Worm (Caenorhabditis elegans): ENCODE measurements around the gene E02H1.6.
A peak's percentile ranks its signal among the peaks of the same experiment; 100 is the strongest.

E02H1.6 gene

ce11 chrII:9601069-9601468 lies 4.6 kb downstream of the E02H1.6 start (continued):
- TF ChIP-seq hmg-1.1 (GFP tag; IDR thresholded peaks at IDR 0.05) (no peak), daf-8 (GFP tag; IDR thresholded peaks at IDR 0.05) (no peak), egl-43 (GFP tag; IDR thresholded peaks at IDR 0.05) (no peak), nhr-102 (tag; optimal IDR thresholded peaks at IDR 0.05) (peak; percentile 49), aha-1 (tag) (peak; percentile 95), dmd-6 (GFP tag; IDR thresholded peaks at IDR 0.05) (peak; percentile 94), pha-4 (GFP tag; IDR thresholded peaks at IDR 0.05) (no peak), pha-4 (tag; optimal IDR thresholded peaks at IDR 0.05) (no peak), nhr-28 (tag; optimal IDR thresholded peaks at IDR 0.05) (peak; percentile 91), ces-1 (GFP tag; optimal IDR thresholded peaks at IDR 0.05) (no peak), zfp-2 (tag; optimal IDR thresholded peaks at IDR 0.05) (no peak), tag-97 (GFP tag; IDR thresholded peaks at IDR 0.05) (no peak), ama-1 (optimal IDR thresholded peaks at IDR 0.05) (no peak), hif-1 (tag; optimal IDR thresholded peaks at IDR 0.05) (peak in 1 of 2 experiments; percentile 37), fos-1 (tag; optimal IDR thresholded peaks at IDR 0.05) (no peak), madf-9 (GFP tag; conservative IDR thresholded peaks at IDR 0.05) (no peak), zip-11 (GFP tag; IDR thresholded peaks at IDR 0.05) (no peak), spr-3 (GFP tag; optimal IDR thresholded peaks at IDR 0.05) (no peak), egl-27 (tag; optimal IDR thresholded peaks at IDR 0.05) (no peak), zfp-3 (GFP tag; conservative IDR thresholded peaks at IDR 0.05) (no peak), daf-12 (tag; optimal IDR thresholded peaks at IDR 0.05) (no peak), set-16 (GFP tag; IDR thresholded peaks at IDR 0.05) (no peak), dmd-9 (GFP tag; IDR thresholded peaks at IDR 0.05) (no peak), D1046.2 (GFP tag; IDR thresholded peaks at IDR 0.05) (no peak), php-3 (GFP tag; IDR thresholded peaks at IDR 0.05) (peak; percentile 33; the same call in 1 of the 2 replicates), nhr-10 (tag; optimal IDR thresholded peaks at IDR 0.05) (peak; percentile 74), ceh-32 (tag; optimal IDR thresholded peaks at IDR 0.05; ENCODE audit: poor library complexity) (no peak), mxl-2 (GFP tag; conservative IDR thresholded peaks at IDR 0.05) (no peak), F44E2.7 (GFP tag; IDR thresholded peaks at IDR 0.05) (no peak), nhr-42 (GFP tag; IDR thresholded peaks at IDR 0.05) (no peak), T20F7.1 (GFP tag; optimal IDR thresholded peaks at IDR 0.05) (no peak), ceh-28 (tag; optimal IDR thresholded peaks at IDR 0.05) (no peak), unc-130 (GFP tag; optimal IDR thresholded peaks at IDR 0.05) (no peak), spr-1 (tag; optimal IDR thresholded peaks at IDR 0.05) (no peak), lin-39 (tag; optimal IDR thresholded peaks at IDR 0.05) (no peak), attf-4 (tag; optimal IDR thresholded peaks at IDR 0.05) (no peak), mdl-1 (tag; optimal IDR thresholded peaks at IDR 0.05) (peak; percentile 50 to 96), ceh-82 (tag; optimal IDR thresholded peaks at IDR 0.05) (no peak), tra-1 (GFP tag; IDR thresholded peaks at IDR 0.05) (0 out of 2 replicates have a peak, but pooled peaks have one; percentile 10), ZK546.5 (tag; optimal IDR thresholded peaks at IDR 0.05) (no peak), F10B5.3 (tag; optimal IDR thresholded peaks at IDR 0.05) (no peak), R02D3.7 (tag; optimal IDR thresholded peaks at IDR 0.05) (no peak), daf-16 (GFP tag; optimal IDR thresholded peaks at IDR 0.05) (no peak), daf-16 (tag; optimal IDR thresholded peaks at IDR 0.05) (peak; percentile 82), aly-2 (tag; optimal IDR thresholded peaks at IDR 0.05) (no peak), nhr-77 (tag; optimal IDR thresholded peaks at IDR 0.05) (no peak), ctbp-1 (GFP tag; IDR thresholded peaks at IDR 0.05) (no peak), daf-19 (GFP tag; conservative IDR thresholded peaks at IDR 0.05) (no peak), fkh-10 (GFP tag; optimal IDR thresholded peaks at IDR 0.05) (no peak), F26F4.8 (GFP tag; conservative IDR thresholded peaks at IDR 0.05) (no peak), ztf-7 (tag; optimal IDR thresholded peaks at IDR 0.05) (no peak), mep-1 (tag; optimal IDR thresholded peaks at IDR 0.05) (peak; percentile 66), nhr-111 (GFP tag; optimal IDR thresholded peaks at IDR 0.05) (no peak), Y48G9A.11 (GFP tag; IDR thresholded peaks at IDR 0.05) (no peak)
